Fruit fly (Drosophila melanogaster): Measurements from ENCODE around the gene CG5860.
A peak's percentile ranks its signal among the peaks of the same experiment; 100 is the strongest.

The CG5860 gene

DNA sequence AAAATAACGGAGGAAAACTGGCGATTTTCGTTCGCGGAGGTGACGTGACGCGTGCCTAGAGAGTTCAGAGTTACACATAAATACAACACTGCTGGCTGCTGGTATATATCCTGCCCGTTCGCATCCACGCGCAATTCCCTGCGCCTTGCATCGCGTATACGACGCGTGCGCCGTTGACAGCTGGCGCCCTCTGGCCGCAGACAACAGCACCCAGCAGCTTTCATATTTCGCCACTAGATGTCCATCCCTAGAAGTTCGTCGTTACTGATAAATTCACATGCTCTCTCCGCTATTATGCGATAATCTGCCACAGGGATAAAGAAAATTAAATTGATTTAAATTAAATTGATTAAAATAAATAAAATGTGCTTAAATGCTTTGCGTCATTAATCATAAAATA, 7.0 kb upstream of the CG5860 start, which contains the start of gene Sur-8 (continued):
- TF ChIP-seq nmo (GFP tag; optimal IDR thresholded peaks at IDR 0.05), result peak; percentile 44
- TF ChIP-seq oc (tag; optimal IDR thresholded peaks at IDR 0.05), result no peak
- TF ChIP-seq Eip74EF (GFP tag; optimal IDR thresholded peaks at IDR 0.05), result no peak
- 0 out of 3 replicates have a peak, but pooled peaks have one; percentile 38 for TF ChIP-seq sr (GFP tag; IDR thresholded peaks at IDR 0.05)
- no peak for TF ChIP-seq crol (GFP tag; IDR thresholded peaks at IDR 0.05)
- peak; percentile 64 for TF ChIP-seq CG7987 (GFP tag; optimal IDR thresholded peaks at IDR 0.05)
- TF ChIP-seq hb (GFP tag; IDR thresholded peaks at IDR 0.05; ENCODE audit: partially characterized antibody), result no peak
- no peak for TF ChIP-seq CG6254 (GFP tag; optimal IDR thresholded peaks at IDR 0.05)
- TF ChIP-seq Trl (optimal IDR thresholded peaks at IDR 0.05), result no peak
- peak; percentile 72 for TF ChIP-seq Trl (GFP tag; optimal IDR thresholded peaks at IDR 0.05)
- peak; percentile 58 for TF ChIP-seq CG4424 (GFP tag; optimal IDR thresholded peaks at IDR 0.05)
- peak; percentile 76 for TF ChIP-seq lmd (GFP tag; IDR thresholded peaks at IDR 0.05)
- TF ChIP-seq HLH3B (GFP tag; IDR thresholded peaks at IDR 0.05), result peak; percentile 67
- peak; percentile 17 for TF ChIP-seq tio (GFP tag; optimal IDR thresholded peaks at IDR 0.05)
- peak; percentile 3 for TF ChIP-seq CG6654 (GFP tag; optimal IDR thresholded peaks at IDR 0.05)
- peak; percentile 19; the same call in 1 of the 3 replicates for TF ChIP-seq B-H1 (GFP tag; IDR thresholded peaks at IDR 0.05)
- TF ChIP-seq CG3281 (GFP tag; optimal IDR thresholded peaks at IDR 0.05), result peak; percentile 21
- no peak for TF ChIP-seq h (optimal IDR thresholded peaks at IDR 0.05)
- TF ChIP-seq Asciz (GFP tag; optimal IDR thresholded peaks at IDR 0.05), result no peak
- TF ChIP-seq ftz-f1 (GFP tag; optimal IDR thresholded peaks at IDR 0.05), result peak; percentile 38
- no peak for TF ChIP-seq CG1529 (GFP tag; optimal IDR thresholded peaks at IDR 0.05)
- no peak for TF ChIP-seq CG7928 (GFP tag; optimal IDR thresholded peaks at IDR 0.05)
- TF ChIP-seq eyg (GFP tag; optimal IDR thresholded peaks at IDR 0.05), result no peak
- no peak; the same call in 1 of the 2 replicates for TF ChIP-seq ham (GFP tag; IDR thresholded peaks at IDR 0.05)
- peak; percentile 56; the same call in 2 of the 3 replicates for TF ChIP-seq CG3726 (GFP tag; IDR thresholded peaks at IDR 0.05)
- TF ChIP-seq mld (GFP tag; IDR thresholded peaks at IDR 0.05; ENCODE audit: partially characterized antibody), result peak; percentile 11; the same call in 1 of the 3 replicates
- no peak for TF ChIP-seq Hey (tag; optimal IDR thresholded peaks at IDR 0.05)
- peak; percentile 26 for TF ChIP-seq Atf3 (GFP tag; optimal IDR thresholded peaks at IDR 0.05)
- TF ChIP-seq NfI (GFP tag; optimal IDR thresholded peaks at IDR 0.05), result peak; percentile 67
- TF ChIP-seq CG3065 (GFP tag; optimal IDR thresholded peaks at IDR 0.05), result no peak
- peak; percentile 23 for TF ChIP-seq CG13894 (tag; optimal IDR thresholded peaks at IDR 0.05)
- TF ChIP-seq Lhr (GFP tag; optimal IDR thresholded peaks at IDR 0.05), result peak; percentile 32
- TF ChIP-seq CG7556 (GFP tag; optimal IDR thresholded peaks at IDR 0.05), result no peak
- peak; percentile 35 for TF ChIP-seq CG17385 (GFP tag; optimal IDR thresholded peaks at IDR 0.05)
- TF ChIP-seq CG17829 (tag; optimal IDR thresholded peaks at IDR 0.05), result peak; percentile 53
- TF ChIP-seq zen (tag; optimal IDR thresholded peaks at IDR 0.05), result peak; percentile 53
- TF ChIP-seq CG10431 (GFP tag; optimal IDR thresholded peaks at IDR 0.05), result peak; percentile 39
- no peak for TF ChIP-seq CG31388 (GFP tag; optimal IDR thresholded peaks at IDR 0.05)
- no peak for TF ChIP-seq hbn (GFP tag; IDR thresholded peaks at IDR 0.05; ENCODE audit: partially characterized antibody)
- TF ChIP-seq CG10147 (GFP tag; optimal IDR thresholded peaks at IDR 0.05), result no peak
- TF ChIP-seq gfzf (GFP tag; optimal IDR thresholded peaks at IDR 0.05), result no peak
- TF ChIP-seq Sox100B (GFP tag; optimal IDR thresholded peaks at IDR 0.05), result no peak
- peak; percentile 34 for TF ChIP-seq Dek (tag; optimal IDR thresholded peaks at IDR 0.05)
- TF ChIP-seq CG7963 (GFP tag; IDR thresholded peaks at IDR 0.05; ENCODE audit: partially characterized antibody), result no peak
- TF ChIP-seq gt (GFP tag; IDR thresholded peaks at IDR 0.05), result no peak
- peak; percentile 17 for TF ChIP-seq disco-r (GFP tag; optimal IDR thresholded peaks at IDR 0.05)
- peak; percentile 27 for TF ChIP-seq fu2 (GFP tag; optimal IDR thresholded peaks at IDR 0.05)
- TF ChIP-seq HmgZ (tag; optimal IDR thresholded peaks at IDR 0.05), result peak; percentile 62
- no peak for TF ChIP-seq nerfin-2 (GFP tag; IDR thresholded peaks at IDR 0.05; ENCODE audit: partially characterized antibody)
- peak; percentile 13 for TF ChIP-seq zfh2 (GFP tag; optimal IDR thresholded peaks at IDR 0.05)
- peak; percentile 25 for TF ChIP-seq BtbVII (GFP tag; optimal IDR thresholded peaks at IDR 0.05)

All from whole organism, embryonic.